Fruit fly (Drosophila melanogaster) whole organism, embryonic: ENCODE data around the gene east.

Source experiments
- ATbp ChIP-seq: fragments of 200-800 bp; sonication (Bioruptor generic); optimal IDR thresholded peaks from 2 replicates; lab custom pipeline; 2017; ENCODE audit warnings: missing biosample characterization, mild to moderate bottlenecking, missing genetic modification characterization, missing genetic modification reagents
- Ada2b ChIP-seq: fragments of 200-800 bp; sonication (Bioruptor generic); IDR thresholded peaks from 2 replicates; pipeline ENCODE4 v1.3.6; 2022; ENCODE audit warnings: missing biosample characterization, missing genetic modification characterization
- CG10321 ChIP-seq: fragments of 200-800 bp; sonication (Bioruptor generic); IDR thresholded peaks from 2 replicates; pipeline ENCODE4 v1.3.6; 2022; ENCODE audit warnings: missing biosample characterization, missing genetic modification characterization
- CG11247 ChIP-seq: fragments of 200-800 bp; sonication (Bioruptor generic); IDR thresholded peaks from 2 replicates; pipeline ENCODE4 v1.3.6; 2022; ENCODE audit warnings: missing biosample characterization, missing genetic modification characterization
- CG13424 ChIP-seq: fragments of 200-800 bp; sonication (Bioruptor generic); optimal IDR thresholded peaks from 2 replicates; lab custom pipeline; 2019; ENCODE audit warnings: missing biosample characterization, mild to moderate bottlenecking, missing genetic modification characterization, moderate library complexity
- CG14667 ChIP-seq: fragments of 200-800 bp; sonication (Bioruptor generic); IDR thresholded peaks from 2 replicates; pipeline ENCODE4 v1.3.6; 2022; ENCODE audit warnings: missing biosample characterization, missing genetic modification characterization
- CG17912 ChIP-seq: fragments of 200-800 bp; sonication (Bioruptor generic); optimal IDR thresholded peaks from 2 replicates; lab custom pipeline; 2018; ENCODE audit warnings: missing biosample characterization, mild to moderate bottlenecking, missing genetic modification characterization
- CG18262 ChIP-seq: fragments of 200-800 bp; optimal IDR thresholded peaks from 3 replicates; lab custom pipeline; 2019; ENCODE audit warnings: missing biosample characterization, mild to moderate bottlenecking, missing genetic modification characterization, moderate library complexity
- CG18764 ChIP-seq: fragments of 200-800 bp; sonication (Bioruptor generic); optimal IDR thresholded peaks from 3 replicates; lab custom pipeline; 2016; ENCODE audit warnings: missing biosample characterization, missing genetic modification characterization
- CG2129 ChIP-seq: fragments of 200-800 bp; sonication (Bioruptor generic); IDR thresholded peaks from 2 replicates; pipeline ENCODE4 v1.3.6; 2022; ENCODE audit warnings: missing biosample characterization, missing genetic modification characterization; ENCODE audit not compliant: partially characterized antibody
- CG31441 ChIP-seq: fragments of 200-800 bp; sonication (Bioruptor generic); IDR thresholded peaks from 2 replicates; pipeline ENCODE4 v1.3.6; 2022; ENCODE audit warnings: missing biosample characterization, missing genetic modification characterization
- CG3995 ChIP-seq: fragments of 200-800 bp; sonication (Bioruptor generic); optimal IDR thresholded peaks from 3 replicates; lab custom pipeline; 2016; ENCODE audit warnings: missing biosample characterization, missing genetic modification characterization
- CG4360 ChIP-seq: fragments of 200-800 bp; sonication (Bioruptor generic); IDR thresholded peaks from 2 replicates; pipeline ENCODE4 v1.3.6; 2022; ENCODE audit warnings: missing biosample characterization, missing genetic modification characterization
- CG5180 ChIP-seq: fragments of 200-800 bp; sonication (Bioruptor generic); optimal IDR thresholded peaks from 3 replicates; lab custom pipeline; 2017; ENCODE audit warnings: missing biosample characterization, missing genetic modification characterization, mild to moderate bottlenecking, moderate library complexity, missing genetic modification reagents
- CG6654 ChIP-seq: fragments of 200-800 bp; sonication (Bioruptor generic); optimal IDR thresholded peaks from 2 replicates; lab custom pipeline; 2017; ENCODE audit warnings: missing biosample characterization, mild to moderate bottlenecking, missing genetic modification characterization
- CG6854 ChIP-seq: fragments of 200-800 bp; sonication (Bioruptor generic); optimal IDR thresholded peaks from 3 replicates; lab custom pipeline; 2017; ENCODE audit warnings: missing biosample characterization, mild to moderate bottlenecking, missing genetic modification characterization
- CG7271 ChIP-seq: fragments of 200-800 bp; sonication (Bioruptor generic); optimal IDR thresholded peaks from 2 replicates; lab custom pipeline; 2018; ENCODE audit warnings: missing biosample characterization, mild to moderate bottlenecking, missing genetic modification characterization, moderate library complexity
- CG7745 ChIP-seq: fragments of 200-800 bp; sonication (Bioruptor generic); optimal IDR thresholded peaks from 2 replicates; lab custom pipeline; 2018; ENCODE audit warnings: missing biosample characterization, mild to moderate bottlenecking, missing genetic modification characterization, moderate library complexity
- CG8281 ChIP-seq: fragments of 200-800 bp; sonication (Bioruptor generic); optimal IDR thresholded peaks from 2 replicates; lab custom pipeline; 2018; ENCODE audit warnings: missing biosample characterization, mild to moderate bottlenecking, missing genetic modification characterization, moderate library complexity
- CG8388 ChIP-seq: fragments of 200-800 bp; sonication (Bioruptor generic); optimal IDR thresholded peaks from 2 replicates; lab custom pipeline; 2019; ENCODE audit warnings: missing biosample characterization, mild to moderate bottlenecking, missing genetic modification characterization, moderate library complexity
- CG9797 ChIP-seq: fragments of 200-800 bp; sonication (Bioruptor generic); optimal IDR thresholded peaks from 3 replicates; lab custom pipeline; 2018; ENCODE audit warnings: missing biosample characterization, mild to moderate bottlenecking, missing genetic modification characterization
- E2f2 ChIP-seq: fragments of 200-800 bp; sonication (Bioruptor generic); IDR thresholded peaks from 2 replicates; pipeline ENCODE4 v1.3.6; 2022; ENCODE audit warnings: missing biosample characterization, missing genetic modification characterization
- Elba2 ChIP-seq: fragments of 200-800 bp; sonication (Bioruptor generic); optimal IDR thresholded peaks from 3 replicates; lab custom pipeline; 2016; ENCODE audit warnings: missing biosample characterization, missing genetic modification characterization
- Gug ChIP-seq: fragments of 200-800 bp; sonication (Bioruptor generic); IDR thresholded peaks from 4 replicates; pipeline ENCODE4 v1.3.6; 2022; ENCODE audit warnings: missing biosample characterization, missing genetic modification characterization
- HHEX ChIP-seq: fragments of 200-800 bp; sonication (Bioruptor generic); optimal IDR thresholded peaks from 3 replicates; lab custom pipeline; 2017; ENCODE audit warnings: missing biosample characterization, mild to moderate bottlenecking, missing genetic modification characterization, missing genetic modification reagents
- HLH54F ChIP-seq: fragments of 200-800 bp; sonication (Bioruptor generic); optimal IDR thresholded peaks from 3 replicates; lab custom pipeline; 2016; ENCODE audit warnings: missing biosample characterization, missing genetic modification characterization
- Hand ChIP-seq: fragments of 200-800 bp; sonication (Bioruptor generic); optimal IDR thresholded peaks from 2 replicates; lab custom pipeline; 2017; ENCODE audit warnings: mild to moderate bottlenecking, missing biosample characterization, missing genetic modification reagents, missing genetic modification characterization
- Hr78 ChIP-seq, 2 experiments: fragments of 200-800 bp in 1 of 2; fragments of >200 bp in 1 of 2; sonication (Bioruptor generic) in 1 of 2; optimal IDR thresholded peaks; 2 replicates each; lab custom pipeline; 2017 to 2019; ENCODE audit warnings: missing biosample characterization in 2 of 2, missing genetic modification characterization in 2 of 2, mild to moderate bottlenecking in 1 of 2, moderate library complexity in 1 of 2
- Hsf ChIP-seq: fragments of 200-800 bp; sonication (Bioruptor generic); optimal IDR thresholded peaks from 3 replicates; lab custom pipeline; 2016; ENCODE audit warnings: missing biosample characterization, missing genetic modification characterization
- Jarid2 ChIP-seq: fragments of 200-800 bp; sonication (Bioruptor generic); optimal IDR thresholded peaks from 3 replicates; lab custom pipeline; 2017; ENCODE audit warnings: mild to moderate bottlenecking, missing biosample characterization, missing genetic modification reagents, missing genetic modification characterization
- PHDP ChIP-seq: fragments of 200-800 bp; sonication (Bioruptor generic); optimal IDR thresholded peaks from 3 replicates; lab custom pipeline; 2018; ENCODE audit warnings: missing biosample characterization, mild to moderate bottlenecking, missing genetic modification characterization, moderate library complexity
- Pdp1 ChIP-seq, 2 experiments: fragments of 200-800 bp; sonication (Bioruptor generic); optimal IDR thresholded peaks; 3 replicates each; lab custom pipeline; 2016; ENCODE audit warnings: missing biosample characterization in 2 of 2, missing genetic modification characterization in 2 of 2, mild to moderate bottlenecking in 1 of 2, moderate library complexity in 1 of 2
- Rfx ChIP-seq: fragments of 200-800 bp; sonication (Bioruptor generic); IDR thresholded peaks from 2 replicates; pipeline ENCODE4 v1.3.6; 2022; ENCODE audit warnings: missing biosample characterization, missing genetic modification characterization
- amos ChIP-seq: fragments of 200-800 bp; sonication (Bioruptor generic); IDR thresholded peaks from 2 replicates; pipeline ENCODE4 v1.3.6; 2022; ENCODE audit warnings: missing biosample characterization, missing genetic modification characterization; ENCODE audit not compliant: partially characterized antibody
- cg ChIP-seq: fragments of 200-800 bp; sonication (Bioruptor generic); optimal IDR thresholded peaks from 3 replicates; lab custom pipeline; 2019; ENCODE audit warnings: missing biosample characterization, mild to moderate bottlenecking, missing genetic modification characterization, moderate library complexity
- crc ChIP-seq: fragments of 200-800 bp; sonication (Bioruptor generic); optimal IDR thresholded peaks from 2 replicates; lab custom pipeline; 2016; ENCODE audit warnings: missing biosample characterization, missing genetic modification characterization
- dan ChIP-seq: fragments of 200-800 bp; sonication (Bioruptor generic); IDR thresholded peaks from 2 replicates; pipeline ENCODE4 v1.3.6; 2022; ENCODE audit warnings: missing biosample characterization, missing genetic modification characterization
- dm ChIP-seq: fragments of 200-800 bp; sonication (Bioruptor generic); optimal IDR thresholded peaks from 3 replicates; lab custom pipeline; 2016; ENCODE audit warnings: missing biosample characterization, missing genetic modification characterization
- emc ChIP-seq: fragments of 200-800 bp; sonication (Bioruptor generic); optimal IDR thresholded peaks from 2 replicates; lab custom pipeline; 2016; ENCODE audit warnings: missing biosample characterization, missing genetic modification characterization
- en ChIP-seq: fragments of 200-800 bp; sonication (Bioruptor generic); optimal IDR thresholded peaks from 2 replicates; lab custom pipeline; 2016; ENCODE audit warnings: missing biosample characterization, missing genetic modification characterization
- esg ChIP-seq: fragments of 200-800 bp; sonication (Bioruptor generic); conservative IDR thresholded peaks from 2 replicates; pipeline ENCODE4 v1.3.6; 2022; ENCODE audit warnings: missing biosample characterization, missing genetic modification characterization
- eyg ChIP-seq: fragments of 200-800 bp; sonication (Bioruptor generic); optimal IDR thresholded peaks from 3 replicates; lab custom pipeline; 2016; ENCODE audit warnings: missing biosample characterization, missing genetic modification characterization
- fd64A ChIP-seq: fragments of 200-800 bp; sonication (Bioruptor generic); optimal IDR thresholded peaks from 3 replicates; lab custom pipeline; 2018; ENCODE audit warnings: missing biosample characterization, mild to moderate bottlenecking, missing genetic modification characterization
- her ChIP-seq: fragments of 200-800 bp; sonication (Bioruptor generic); optimal IDR thresholded peaks from 2 replicates; lab custom pipeline; 2016; ENCODE audit warnings: missing biosample characterization, missing genetic modification characterization
- p53 ChIP-seq: fragments of 200-800 bp; sonication (Bioruptor generic); optimal IDR thresholded peaks from 2 replicates; lab custom pipeline; 2016; ENCODE audit warnings: missing biosample characterization, missing genetic modification characterization
- peb ChIP-seq: fragments of 200-800 bp; sonication (Bioruptor generic); IDR thresholded peaks from 2 replicates; pipeline ENCODE4 v1.3.6; 2022; ENCODE audit warnings: missing biosample characterization, missing genetic modification characterization
- pnt ChIP-seq: fragments of 200-800 bp; sonication (Bioruptor generic); optimal IDR thresholded peaks from 3 replicates; lab custom pipeline; 2016; ENCODE audit warnings: missing biosample characterization, missing genetic modification characterization
- slou ChIP-seq: fragments of 200-800 bp; sonication (Bioruptor generic); optimal IDR thresholded peaks from 3 replicates; lab custom pipeline; 2016; ENCODE audit warnings: missing biosample characterization, missing genetic modification characterization
- sqz ChIP-seq: fragments of 200-800 bp; sonication (Bioruptor generic); optimal IDR thresholded peaks from 3 replicates; lab custom pipeline; 2018; ENCODE audit warnings: missing biosample characterization, mild to moderate bottlenecking, missing genetic modification characterization
- trem ChIP-seq: fragments of 200-800 bp; optimal IDR thresholded peaks from 3 replicates; lab custom pipeline; 2019; ENCODE audit warnings: missing biosample characterization, mild to moderate bottlenecking, missing genetic modification characterization, moderate library complexity
- zf30C ChIP-seq: fragments of 200-800 bp; sonication (Bioruptor generic); optimal IDR thresholded peaks from 3 replicates; lab custom pipeline; 2018; ENCODE audit warnings: missing biosample characterization, mild to moderate bottlenecking, missing genetic modification characterization

The east gene

DNA sequence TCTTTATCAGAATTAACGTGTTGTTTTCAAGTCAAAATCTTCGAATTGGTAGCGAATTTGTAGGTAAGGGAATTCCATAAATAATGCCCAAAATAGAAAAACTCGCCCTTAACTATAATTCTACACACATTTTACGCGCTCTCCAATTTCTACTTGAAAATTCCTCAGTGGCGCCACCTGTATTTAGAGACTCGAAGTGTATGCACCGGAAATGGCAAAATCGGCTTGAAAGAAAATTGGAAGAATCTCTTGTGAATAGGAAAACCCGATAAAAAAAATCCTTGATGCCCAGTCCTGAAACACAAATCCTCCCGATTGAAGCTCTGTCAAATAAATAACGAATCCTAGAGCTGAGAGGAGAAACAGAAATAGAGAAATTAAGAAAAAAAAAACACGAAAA lies 4.8 kb upstream of the east start (continued):
- no peak for TF ChIP-seq HLH54F
- peak; percentile 49 for TF ChIP-seq p53 (GFP tag; lab: Kevin White, UChicago)
- no peak for TF ChIP-seq Hand (GFP tag; lab: Kevin White, UChicago)
- TF ChIP-seq Jarid2: peak; percentile 39
- no peak for TF ChIP-seq Gug (GFP tag; lab: Robert Waterston, UW)
- peak; percentile 67 for TF ChIP-seq Rfx (GFP tag; lab: Robert Waterston, UW)
- TF ChIP-seq HHEX (GFP tag; lab: Kevin White, UChicago): peak; percentile 70
- TF ChIP-seq CG3995 (GFP tag; lab: Kevin White, UChicago): peak; percentile 20
- peak; percentile 51 for TF ChIP-seq CG5180 (GFP tag; lab: Kevin White, UChicago)
- TF ChIP-seq CG7271 (tag; lab: Kevin White, UChicago): peak; percentile 58
- peak; percentile 42 for TF ChIP-seq CG18764
- peak; percentile 68 for TF ChIP-seq fd64A (GFP tag; lab: Kevin White, UChicago)
- TF ChIP-seq Ada2b (GFP tag; lab: Robert Waterston, UW): peak; percentile 37; the same call in 1 of the 2 replicates
- no peak for TF ChIP-seq cg (GFP tag; lab: Kevin White, UChicago)
- TF ChIP-seq CG2129 (GFP tag; lab: Robert Waterston, UW): no peak
- peak; percentile 52 for TF ChIP-seq Hsf
- TF ChIP-seq ATbp (GFP tag; lab: Kevin White, UChicago): peak; percentile 73
- TF ChIP-seq CG6654 (GFP tag; lab: Kevin White, UChicago): peak; percentile 39
- peak; percentile 45 for TF ChIP-seq CG11247 (GFP tag; lab: Robert Waterston, UW)
- peak; percentile 68 for TF ChIP-seq en (GFP tag; lab: Kevin White, UChicago)
- peak; percentile 53 for TF ChIP-seq trem
- TF ChIP-seq CG6854 (GFP tag; lab: Kevin White, UChicago): peak; percentile 69
- no peak for TF ChIP-seq esg (GFP tag; lab: Robert Waterston, UW)
- peak; percentile 60 for TF ChIP-seq dm (GFP tag; lab: Kevin White, UChicago)
- no peak for TF ChIP-seq Elba2
- no peak for TF ChIP-seq CG7745 (tag; lab: Kevin White, UChicago)
- peak; percentile 42 for TF ChIP-seq crc (GFP tag; lab: Kevin White, UChicago)
- no peak for TF ChIP-seq Hr78 (GFP tag; optimal IDR thresholded peaks at IDR 0.05; lab: Kevin White, UChicago)
- peak; percentile 48 for TF ChIP-seq CG18262 (tag; lab: Kevin White, UChicago)
- TF ChIP-seq zf30C (GFP tag; lab: Kevin White, UChicago): peak; percentile 38
- peak; percentile 42 for TF ChIP-seq CG13424
- TF ChIP-seq CG10321 (GFP tag; lab: Robert Waterston, UW): no peak
- TF ChIP-seq amos: peak; percentile 52
- peak; percentile 58 for TF ChIP-seq CG31441 (GFP tag; lab: Robert Waterston, UW)
- peak; percentile 92 for TF ChIP-seq CG17912 (GFP tag; lab: Kevin White, UChicago)
- peak; percentile 55 for TF ChIP-seq eyg (GFP tag; lab: Kevin White, UChicago)
- no peak for TF ChIP-seq CG4360 (GFP tag; lab: Robert Waterston, UW)
- TF ChIP-seq E2f2 (GFP tag; lab: Robert Waterston, UW): peak; percentile 48; the same call in 1 of the 2 replicates
- no peak for TF ChIP-seq pnt
- peak in 1 of 2 experiments; percentile 45 for TF ChIP-seq Pdp1 (GFP tag; optimal IDR thresholded peaks at IDR 0.05; lab: Kevin White, UChicago)
- no peak for TF ChIP-seq dan
- TF ChIP-seq sqz (GFP tag; lab: Kevin White, UChicago): peak; percentile 74
- peak; percentile 28 for TF ChIP-seq CG8281 (tag; lab: Kevin White, UChicago)
- TF ChIP-seq emc (GFP tag; lab: Kevin White, UChicago): no peak
- TF ChIP-seq PHDP (tag; lab: Kevin White, UChicago): peak; percentile 68
- TF ChIP-seq her: peak; percentile 74
- 0 out of 2 replicates have a peak, but pooled peaks have one; percentile 20 for TF ChIP-seq CG14667
- no peak for TF ChIP-seq CG9797
- TF ChIP-seq CG8388: peak; percentile 54
- peak; percentile 23 for TF ChIP-seq slou
- TF ChIP-seq peb (GFP tag; lab: Robert Waterston, UW): no peak
